Fruit fly (Drosophila melanogaster) whole organism, embryonic: ENCODE data around the gene mey.

Experiments
- Abd-B ChIP-seq: fragments of 200-800 bp; sonication (Bioruptor generic); optimal IDR thresholded peaks from 2 replicates; lab custom pipeline; 2018; ENCODE audit warnings: missing biosample characterization, mild to moderate bottlenecking, missing genetic modification characterization, moderate library complexity
- Aef1 ChIP-seq: fragments of 200-800 bp; sonication (Bioruptor generic); IDR thresholded peaks from 3 replicates; pipeline ENCODE4 v1.3.6; 2022; ENCODE audit warnings: missing biosample characterization, missing genetic modification characterization
- BtbVII ChIP-seq: fragments of 200-800 bp; sonication (Bioruptor generic); optimal IDR thresholded peaks from 3 replicates; lab custom pipeline; 2017; ENCODE audit warnings: missing biosample characterization, mild to moderate bottlenecking, missing genetic modification characterization
- CG10366 ChIP-seq: fragments of 200-800 bp; sonication (Bioruptor generic); IDR thresholded peaks from 2 replicates; pipeline ENCODE4 v1.3.6; 2022; ENCODE audit warnings: missing biosample characterization, missing genetic modification characterization
- CG10431 ChIP-seq: fragments of 200-800 bp; sonication (Bioruptor generic); optimal IDR thresholded peaks from 3 replicates; lab custom pipeline; 2018; ENCODE audit warnings: missing biosample characterization, mild to moderate bottlenecking, missing genetic modification characterization
- CG1233 ChIP-seq: fragments of 200-800 bp; sonication (Bioruptor generic); optimal IDR thresholded peaks from 4 replicates; lab custom pipeline; 2018; ENCODE audit warnings: missing biosample characterization, mild to moderate bottlenecking, missing genetic modification characterization
- CG14441 ChIP-seq: fragments of 200-800 bp; sonication (Bioruptor generic); IDR thresholded peaks from 2 replicates; pipeline ENCODE4 v1.3.6; 2022; ENCODE audit warnings: missing biosample characterization, missing genetic modification characterization
- CG15479 ChIP-seq: fragments of 200-800 bp; sonication (Bioruptor generic); optimal IDR thresholded peaks from 3 replicates; lab custom pipeline; 2019; ENCODE audit warnings: missing biosample characterization, mild to moderate bottlenecking, missing genetic modification characterization, moderate library complexity
- CG15696 ChIP-seq: fragments of 200-800 bp; sonication (Bioruptor generic); optimal IDR thresholded peaks from 2 replicates; lab custom pipeline; 2019; ENCODE audit warnings: missing biosample characterization, mild to moderate bottlenecking, missing genetic modification characterization, moderate library complexity
- CG1602 ChIP-seq: fragments of 200-800 bp; sonication (Bioruptor generic); optimal IDR thresholded peaks from 3 replicates; lab custom pipeline; 2016; ENCODE audit warnings: missing biosample characterization, missing genetic modification characterization
- CG18599 ChIP-seq: fragments of 200-800 bp; sonication (Bioruptor generic); optimal IDR thresholded peaks from 3 replicates; lab custom pipeline; 2017; ENCODE audit warnings: missing biosample characterization, missing genetic modification characterization, mild to moderate bottlenecking, moderate library complexity, missing genetic modification reagents
- CG30431 ChIP-seq: fragments of 200-800 bp; sonication (Bioruptor generic); optimal IDR thresholded peaks from 2 replicates; lab custom pipeline; 2017; ENCODE audit warnings: missing biosample characterization, missing genetic modification characterization
- CG31224 ChIP-seq: fragments of 200-800 bp; sonication (Bioruptor generic); IDR thresholded peaks from 2 replicates; pipeline ENCODE4 v1.3.6; 2022; ENCODE audit warnings: missing biosample characterization, missing genetic modification characterization
- CG31388 ChIP-seq: fragments of 200-800 bp; sonication (Bioruptor generic); optimal IDR thresholded peaks from 2 replicates; lab custom pipeline; 2016; ENCODE audit warnings: missing biosample characterization, missing genetic modification characterization
- CG3281 ChIP-seq: fragments of 200-800 bp; sonication (Bioruptor generic); optimal IDR thresholded peaks from 3 replicates; lab custom pipeline; 2017; ENCODE audit warnings: missing biosample characterization, mild to moderate bottlenecking, missing genetic modification characterization
- CG9609 ChIP-seq: fragments of 200-800 bp; sonication (Bioruptor generic); optimal IDR thresholded peaks from 3 replicates; lab custom pipeline; 2016; ENCODE audit warnings: missing biosample characterization, missing genetic modification characterization
- CG9817 ChIP-seq: fragments of 200-800 bp; sonication (Bioruptor generic); optimal IDR thresholded peaks from 2 replicates; lab custom pipeline; 2018; ENCODE audit warnings: missing biosample characterization, mild to moderate bottlenecking, missing genetic modification characterization, moderate library complexity
- CG9876 ChIP-seq: fragments of 200-800 bp; sonication (Bioruptor generic); optimal IDR thresholded peaks from 2 replicates; lab custom pipeline; 2016; ENCODE audit warnings: missing biosample characterization, missing genetic modification characterization
- Deaf1 ChIP-seq: fragments of 200-800 bp; optimal IDR thresholded peaks from 3 replicates; lab custom pipeline; 2019; ENCODE audit warnings: missing biosample characterization, mild to moderate bottlenecking, missing genetic modification characterization, moderate library complexity
- Elba2 ChIP-seq: fragments of 200-800 bp; sonication (Bioruptor generic); optimal IDR thresholded peaks from 3 replicates; lab custom pipeline; 2016; ENCODE audit warnings: missing biosample characterization, missing genetic modification characterization
- Fer1 ChIP-seq: fragments of 200-800 bp; sonication (Bioruptor generic); optimal IDR thresholded peaks from 2 replicates; lab custom pipeline; 2017; ENCODE audit warnings: missing biosample characterization, mild to moderate bottlenecking, missing genetic modification characterization
- GATAe ChIP-seq: fragments of 200-800 bp; sonication (Bioruptor generic); conservative IDR thresholded peaks from 2 replicates; pipeline ENCODE4 v1.3.6; 2022; ENCODE audit warnings: missing biosample characterization, missing genetic modification characterization
- HLH3B ChIP-seq: fragments of 200-800 bp; sonication (Bioruptor generic); IDR thresholded peaks from 2 replicates; pipeline ENCODE4 v1.3.6; 2022; ENCODE audit warnings: missing biosample characterization, missing genetic modification characterization
- HLHmδ ChIP-seq: fragments of 200-800 bp; sonication (Bioruptor generic); optimal IDR thresholded peaks from 2 replicates; lab custom pipeline; 2018; ENCODE audit warnings: missing biosample characterization, mild to moderate bottlenecking, missing genetic modification characterization, moderate library complexity
- HmgD ChIP-seq: fragments of 200-800 bp; sonication (Bioruptor generic); optimal IDR thresholded peaks from 3 replicates; lab custom pipeline; 2016; ENCODE audit warnings: missing biosample characterization, missing genetic modification characterization
- Hr78 ChIP-seq, 2 experiments: fragments of 200-800 bp in 1 of 2; fragments of >200 bp in 1 of 2; sonication (Bioruptor generic) in 1 of 2; optimal IDR thresholded peaks; 2 replicates each; lab custom pipeline; 2017 to 2019; ENCODE audit warnings: missing biosample characterization in 2 of 2, missing genetic modification characterization in 2 of 2, mild to moderate bottlenecking in 1 of 2, moderate library complexity in 1 of 2
- Jarid2 ChIP-seq: fragments of 200-800 bp; sonication (Bioruptor generic); optimal IDR thresholded peaks from 3 replicates; lab custom pipeline; 2017; ENCODE audit warnings: mild to moderate bottlenecking, missing biosample characterization, missing genetic modification reagents, missing genetic modification characterization
- ac ChIP-seq: fragments of 200-800 bp; sonication (Bioruptor generic); optimal IDR thresholded peaks from 3 replicates; lab custom pipeline; 2017; ENCODE audit warnings: missing biosample characterization, mild to moderate bottlenecking, missing genetic modification characterization
- bcd ChIP-seq: fragments of 200-800 bp; sonication (Bioruptor generic); optimal IDR thresholded peaks from 2 replicates; lab custom pipeline; 2017; ENCODE audit warnings: missing biosample characterization, mild to moderate bottlenecking, missing genetic modification characterization
- bsh ChIP-seq, 2 experiments: fragments of 200-800 bp; sonication (Bioruptor generic); optimal IDR thresholded peaks; 2 replicates each; lab custom pipeline; 2017 to 2018; ENCODE audit warnings: mild to moderate bottlenecking in 2 of 2, missing biosample characterization in 2 of 2, missing genetic modification characterization in 2 of 2, moderate library complexity in 1 of 2
- chif ChIP-seq, 2 experiments: fragments of 200-800 bp; sonication (Bioruptor generic); optimal IDR thresholded peaks; 3 replicates each; lab custom pipeline; 2016; ENCODE audit warnings: missing biosample characterization in 2 of 2, missing genetic modification characterization in 2 of 2
- crc ChIP-seq: fragments of 200-800 bp; sonication (Bioruptor generic); optimal IDR thresholded peaks from 2 replicates; lab custom pipeline; 2016; ENCODE audit warnings: missing biosample characterization, missing genetic modification characterization
- danr ChIP-seq: fragments of 200-800 bp; sonication (Bioruptor generic); IDR thresholded peaks from 2 replicates; pipeline ENCODE4 v1.3.6; 2022; ENCODE audit warnings: missing biosample characterization, missing genetic modification characterization
- dmrt11E ChIP-seq: fragments of 200-800 bp; sonication (Bioruptor generic); optimal IDR thresholded peaks from 3 replicates; lab custom pipeline; 2018; ENCODE audit warnings: missing biosample characterization, mild to moderate bottlenecking, missing genetic modification characterization, moderate library complexity
- ewg ChIP-seq: fragments of 200-800 bp; sonication (Bioruptor generic); optimal IDR thresholded peaks from 3 replicates; lab custom pipeline; 2017; ENCODE audit warnings: mild to moderate bottlenecking, missing biosample characterization, missing genetic modification reagents, missing genetic modification characterization
- grau ChIP-seq: fragments of 200-800 bp; optimal IDR thresholded peaks from 3 replicates; lab custom pipeline; 2019; ENCODE audit warnings: missing biosample characterization, mild to moderate bottlenecking, missing genetic modification characterization, moderate library complexity
- hb ChIP-seq: fragments of 200-800 bp; sonication (Bioruptor generic); IDR thresholded peaks from 3 replicates; pipeline ENCODE4 v1.3.6; 2022; ENCODE audit warnings: missing biosample characterization, missing genetic modification characterization; ENCODE audit not compliant: partially characterized antibody
- her ChIP-seq: fragments of 200-800 bp; sonication (Bioruptor generic); optimal IDR thresholded peaks from 2 replicates; lab custom pipeline; 2016; ENCODE audit warnings: missing biosample characterization, missing genetic modification characterization
- nerfin-1 ChIP-seq: fragments of 200-800 bp; sonication (Bioruptor generic); optimal IDR thresholded peaks from 3 replicates; lab custom pipeline; 2019; ENCODE audit warnings: missing biosample characterization, mild to moderate bottlenecking, missing genetic modification characterization, moderate library complexity
- otp ChIP-seq: fragments of 200-800 bp; sonication (Bioruptor generic); IDR thresholded peaks from 3 replicates; pipeline ENCODE4, ENCODE4 v1.3.6; 2022; ENCODE audit warnings: missing biosample characterization, missing genetic modification characterization
- pan ChIP-seq, 4 experiments: fragments of >200 bp in 3 of 4; fragments of 200-800 bp in 1 of 4; sonication (Bioruptor generic) in 1 of 4; optimal IDR thresholded peaks in 3 of 4; IDR thresholded peaks in 1 of 4; 2 replicates each; pipeline versions ENCODE4 v1.3.6 to Lab custom; 2017 to 2022; ENCODE audit warnings: missing biosample characterization in 2 of 4, missing genetic modification characterization in 2 of 4, mixed read lengths in 1 of 4
- pros ChIP-seq: fragments of 200-800 bp; sonication (Bioruptor generic); optimal IDR thresholded peaks from 3 replicates; lab custom pipeline; 2019; ENCODE audit warnings: missing biosample characterization, mild to moderate bottlenecking, missing genetic modification characterization, moderate library complexity
- run ChIP-seq: fragments of 200-800 bp; sonication (Bioruptor generic); optimal IDR thresholded peaks from 3 replicates; lab custom pipeline; 2018; ENCODE audit warnings: missing biosample characterization, mild to moderate bottlenecking, missing genetic modification characterization
- salm ChIP-seq: fragments of 200-800 bp; sonication (Bioruptor generic); optimal IDR thresholded peaks from 2 replicates; lab custom pipeline; 2018; ENCODE audit warnings: missing biosample characterization, mild to moderate bottlenecking, missing genetic modification characterization
- sd ChIP-seq: fragments of 200-800 bp; sonication (Bioruptor generic); optimal IDR thresholded peaks from 3 replicates; lab custom pipeline; 2018; ENCODE audit warnings: missing biosample characterization, mild to moderate bottlenecking, missing genetic modification characterization, moderate library complexity
- seq ChIP-seq: fragments of 200-800 bp; sonication (Bioruptor generic); IDR thresholded peaks from 2 replicates; pipeline ENCODE4 v1.3.6; 2022; ENCODE audit warnings: missing biosample characterization, missing genetic modification characterization
- tx ChIP-seq: fragments of 200-800 bp; sonication (Bioruptor generic); optimal IDR thresholded peaks from 2 replicates; lab custom pipeline; 2016; ENCODE audit warnings: missing biosample characterization, missing genetic modification characterization
- unpg ChIP-seq: fragments of 200-800 bp; sonication (Bioruptor generic); optimal IDR thresholded peaks from 3 replicates; lab custom pipeline; 2018; ENCODE audit warnings: missing biosample characterization, mild to moderate bottlenecking, missing genetic modification characterization, moderate library complexity
- z ChIP-seq: fragments of 200-800 bp; sonication (Bioruptor generic); IDR thresholded peaks from 3 replicates; pipeline ENCODE4 v1.3.6; 2022; ENCODE audit warnings: missing biosample characterization, missing genetic modification characterization
- zfh1 ChIP-seq: fragments of 200-800 bp; sonication (Bioruptor generic); IDR thresholded peaks from 3 replicates; pipeline ENCODE4 v1.3.6; 2022; ENCODE audit warnings: missing biosample characterization, missing genetic modification characterization

mey gene

dm6 chr3R:31550910-31551309, 51.9 kb downstream of the mey start (continued):
- peak; percentile 43 for TF ChIP-seq Jarid2
- TF ChIP-seq CG10431 (GFP tag; lab: Kevin White, UChicago): peak; percentile 2
- TF ChIP-seq bcd: peak; percentile 17
- no peak for TF ChIP-seq CG31224
- TF ChIP-seq crc (GFP tag; lab: Kevin White, UChicago): peak; percentile 28
- TF ChIP-seq CG9817 (tag; lab: Kevin White, UChicago): no peak
- TF ChIP-seq ac (GFP tag; lab: Kevin White, UChicago): peak; percentile 97
- peak; percentile 76 for TF ChIP-seq HLHmδ (GFP tag; lab: Kevin White, UChicago)
- no peak for TF ChIP-seq CG14441 (GFP tag; lab: Robert Waterston, UW)
- peak; percentile 55 for TF ChIP-seq CG30431 (GFP tag; lab: Kevin White, UChicago)
- peak; percentile 7 for TF ChIP-seq sd
- TF ChIP-seq Abd-B (GFP tag; lab: Kevin White, UChicago): no peak
- TF ChIP-seq chif (GFP tag; optimal IDR thresholded peaks at IDR 0.05; lab: Kevin White, UChicago): peak; percentile 14 to 62
- TF ChIP-seq CG31388: no peak
- peak; percentile 45 for TF ChIP-seq her (GFP tag; lab: Kevin White, UChicago)
- TF ChIP-seq GATAe: no peak
- TF ChIP-seq ewg: peak; percentile 27
- TF ChIP-seq zfh1 (GFP tag; lab: Robert Waterston, UW): peak; percentile 78
- TF ChIP-seq otp: peak; percentile 72; the same call in 2 of the 3 replicates
- peak; percentile 34 for TF ChIP-seq CG9609 (GFP tag; lab: Kevin White, UChicago)
- TF ChIP-seq danr (GFP tag; lab: Robert Waterston, UW): no peak
- peak; percentile 85 for TF ChIP-seq CG15479 (GFP tag; lab: Kevin White, UChicago)
- no peak for TF ChIP-seq Fer1 (GFP tag; lab: Kevin White, UChicago)
- TF ChIP-seq bsh (GFP tag; optimal IDR thresholded peaks at IDR 0.05; lab: Kevin White, UChicago): peak in 1 of 2 experiments; percentile 68
- TF ChIP-seq pros (GFP tag; lab: Kevin White, UChicago): no peak
- TF ChIP-seq dmrt11E (tag; lab: Kevin White, UChicago): peak; percentile 90
- TF ChIP-seq Hr78 (GFP tag; optimal IDR thresholded peaks at IDR 0.05; lab: Kevin White, UChicago): no peak
- peak; percentile 26 for TF ChIP-seq BtbVII (GFP tag; lab: Kevin White, UChicago)
- no peak for TF ChIP-seq tx (GFP tag; lab: Kevin White, UChicago)
- TF ChIP-seq z: peak; percentile 68; the same call in 2 of the 3 replicates
- no peak for TF ChIP-seq pan (optimal IDR thresholded peaks at IDR 0.05; lab: Kevin White, UChicago)
- peak in 1 of 2 experiments; percentile 33 for TF ChIP-seq pan (GFP tag; optimal IDR thresholded peaks at IDR 0.05 in 1 of 2, IDR thresholded peaks at IDR 0.05 in 1 of 2)
- peak; percentile 98 for TF ChIP-seq CG15696 (tag; lab: Kevin White, UChicago)
- TF ChIP-seq CG1602: peak; percentile 50
- no peak for TF ChIP-seq HmgD (GFP tag; lab: Kevin White, UChicago)
- TF ChIP-seq seq (GFP tag; lab: Robert Waterston, UW): no peak
- no peak for TF ChIP-seq Elba2 (GFP tag; lab: Kevin White, UChicago)
- peak; percentile 27 for TF ChIP-seq salm (tag; lab: Kevin White, UChicago)
- TF ChIP-seq CG9876 (GFP tag; lab: Kevin White, UChicago): peak; percentile 10
- TF ChIP-seq CG18599: peak; percentile 34
- no peak for TF ChIP-seq CG3281
- TF ChIP-seq unpg (GFP tag; lab: Kevin White, UChicago): peak; percentile 66
- peak; percentile 31 for TF ChIP-seq grau (tag; lab: Kevin White, UChicago)
- TF ChIP-seq Deaf1: no peak
- no peak for TF ChIP-seq Aef1 (GFP tag; lab: Robert Waterston, UW)
- peak; percentile 58 for TF ChIP-seq nerfin-1
- TF ChIP-seq run (tag; lab: Kevin White, UChicago): no peak
- TF ChIP-seq hb: no peak
- no peak for TF ChIP-seq CG10366
- TF ChIP-seq CG1233 (GFP tag; lab: Kevin White, UChicago): peak; percentile 82
- TF ChIP-seq HLH3B (GFP tag; lab: Robert Waterston, UW): no peak; the same call in 1 of the 2 replicates
